Fruit fly (Drosophila melanogaster) whole organism, embryonic: Measurements from ENCODE around the gene Hsp67Ba.
A peak's percentile ranks its signal among the peaks of the same experiment; 100 is the strongest.

Experiments
- CG10654 ChIP-seq: fragments of 200-800 bp; sonication (Bioruptor generic); optimal IDR thresholded peaks from 2 replicates; lab custom pipeline; 2016; ENCODE audit warnings: missing biosample characterization, missing genetic modification characterization
- CG10959 ChIP-seq: fragments of 200-800 bp; sonication (Bioruptor generic); IDR thresholded peaks from 2 replicates; pipeline ENCODE4 v1.3.6; 2022; ENCODE audit warnings: missing biosample characterization, missing genetic modification characterization
- CG11504 ChIP-seq: fragments of 200-800 bp; sonication (Bioruptor generic); optimal IDR thresholded peaks from 3 replicates; lab custom pipeline; 2019; ENCODE audit warnings: missing biosample characterization, mild to moderate bottlenecking, missing genetic modification characterization, moderate library complexity
- CG12155 ChIP-seq: fragments of 200-800 bp; sonication (Bioruptor generic); optimal IDR thresholded peaks from 3 replicates; lab custom pipeline; 2016; ENCODE audit warnings: missing biosample characterization, missing genetic modification characterization
- CG12769 ChIP-seq: fragments of 200-800 bp; sonication (Bioruptor generic); optimal IDR thresholded peaks from 2 replicates; lab custom pipeline; 2019; ENCODE audit warnings: missing biosample characterization, mild to moderate bottlenecking, missing genetic modification characterization, moderate library complexity
- CG14667 ChIP-seq: fragments of 200-800 bp; sonication (Bioruptor generic); IDR thresholded peaks from 2 replicates; pipeline ENCODE4 v1.3.6; 2022; ENCODE audit warnings: missing biosample characterization, missing genetic modification characterization
- CG16779 ChIP-seq: fragments of 200-800 bp; sonication (Bioruptor generic); IDR thresholded peaks from 2 replicates; pipeline ENCODE4 v1.3.6; 2022; ENCODE audit warnings: missing biosample characterization, missing genetic modification characterization
- CG17186 ChIP-seq: fragments of 200-800 bp; sonication (Bioruptor generic); optimal IDR thresholded peaks from 3 replicates; lab custom pipeline; 2017; ENCODE audit warnings: missing biosample characterization, missing genetic modification reagents, missing genetic modification characterization
- CG17912 ChIP-seq: fragments of 200-800 bp; sonication (Bioruptor generic); optimal IDR thresholded peaks from 2 replicates; lab custom pipeline; 2018; ENCODE audit warnings: missing biosample characterization, mild to moderate bottlenecking, missing genetic modification characterization
- CG18764 ChIP-seq: fragments of 200-800 bp; sonication (Bioruptor generic); optimal IDR thresholded peaks from 3 replicates; lab custom pipeline; 2016; ENCODE audit warnings: missing biosample characterization, missing genetic modification characterization
- CG30020 ChIP-seq: fragments of 200-800 bp; optimal IDR thresholded peaks from 2 replicates; lab custom pipeline; 2019; ENCODE audit warnings: missing biosample characterization, mild to moderate bottlenecking, missing genetic modification characterization, moderate library complexity
- CG3407 ChIP-seq: fragments of 200-800 bp; sonication (Bioruptor generic); optimal IDR thresholded peaks from 2 replicates; lab custom pipeline; 2018; ENCODE audit warnings: missing biosample characterization, mild to moderate bottlenecking, missing genetic modification characterization
- CG34376 ChIP-seq: fragments of 200-800 bp; sonication (Bioruptor generic); optimal IDR thresholded peaks from 2 replicates; lab custom pipeline; 2018; ENCODE audit warnings: missing biosample characterization, mild to moderate bottlenecking, missing genetic modification characterization
- CG3726 ChIP-seq: fragments of 200-800 bp; sonication (Bioruptor generic); IDR thresholded peaks from 3 replicates; pipeline ENCODE4, ENCODE4 v1.3.6; 2022; ENCODE audit warnings: missing biosample characterization, missing genetic modification characterization
- CG6654 ChIP-seq: fragments of 200-800 bp; sonication (Bioruptor generic); optimal IDR thresholded peaks from 2 replicates; lab custom pipeline; 2017; ENCODE audit warnings: missing biosample characterization, mild to moderate bottlenecking, missing genetic modification characterization
- CG7987 ChIP-seq: fragments of 200-800 bp; sonication (Bioruptor generic); optimal IDR thresholded peaks from 2 replicates; lab custom pipeline; 2018; ENCODE audit warnings: missing biosample characterization, mild to moderate bottlenecking, missing genetic modification characterization, moderate library complexity
- CG8388 ChIP-seq: fragments of 200-800 bp; sonication (Bioruptor generic); optimal IDR thresholded peaks from 2 replicates; lab custom pipeline; 2019; ENCODE audit warnings: missing biosample characterization, mild to moderate bottlenecking, missing genetic modification characterization, moderate library complexity
- Dll ChIP-seq: fragments of 200-800 bp; sonication (Bioruptor generic); IDR thresholded peaks from 4 replicates; pipeline ENCODE4 v1.3.6; 2022; ENCODE audit warnings: missing biosample characterization, missing genetic modification characterization; ENCODE audit not compliant: partially characterized antibody
- Drgx ChIP-seq: fragments of 200-800 bp; sonication (Bioruptor generic); IDR thresholded peaks from 2 replicates; pipeline ENCODE4 v1.3.6; 2022; ENCODE audit warnings: missing biosample characterization, missing genetic modification characterization
- Ets65A ChIP-seq: fragments of 200-800 bp; sonication (Bioruptor generic); peaks from one replicate; lab custom pipeline; 2016; ENCODE audit warnings: missing biosample characterization, missing genetic modification characterization
- Ets97D ChIP-seq: fragments of 200-800 bp; sonication (Bioruptor generic); optimal IDR thresholded peaks from 3 replicates; lab custom pipeline; 2016; ENCODE audit warnings: missing biosample characterization, missing genetic modification characterization
- Fer1 ChIP-seq: fragments of 200-800 bp; sonication (Bioruptor generic); optimal IDR thresholded peaks from 2 replicates; lab custom pipeline; 2017; ENCODE audit warnings: missing biosample characterization, mild to moderate bottlenecking, missing genetic modification characterization
- Fer3 ChIP-seq: fragments of 200-800 bp; sonication (Bioruptor generic); optimal IDR thresholded peaks from 2 replicates; lab custom pipeline; 2018; ENCODE audit warnings: missing biosample characterization, mild to moderate bottlenecking, missing genetic modification characterization, moderate library complexity
- H2.0 ChIP-seq: fragments of 200-800 bp; sonication (Bioruptor generic); IDR thresholded peaks from 2 replicates; pipeline ENCODE4 v1.3.6; 2022; ENCODE audit warnings: missing biosample characterization, missing genetic modification characterization
- HLH3B ChIP-seq: fragments of 200-800 bp; sonication (Bioruptor generic); IDR thresholded peaks from 2 replicates; pipeline ENCODE4 v1.3.6; 2022; ENCODE audit warnings: missing biosample characterization, missing genetic modification characterization
- HmgZ ChIP-seq: fragments of 200-800 bp; sonication (Bioruptor generic); optimal IDR thresholded peaks from 2 replicates; lab custom pipeline; 2018; ENCODE audit warnings: missing biosample characterization, mild to moderate bottlenecking, missing genetic modification characterization
- Hr51 ChIP-seq, 2 experiments: fragments of 200-800 bp; sonication (Bioruptor generic); optimal IDR thresholded peaks; 2 replicates in 1 of 2; 3 replicates in 1 of 2; lab custom pipeline; 2016 to 2018; ENCODE audit warnings: missing biosample characterization in 2 of 2, missing genetic modification characterization in 2 of 2, mild to moderate bottlenecking in 1 of 2, moderate library complexity in 1 of 2
- MESR4 ChIP-seq: fragments of 200-800 bp; sonication (Bioruptor generic); optimal IDR thresholded peaks from 2 replicates; lab custom pipeline; 2018; ENCODE audit warnings: missing biosample characterization, mild to moderate bottlenecking, missing genetic modification characterization, moderate library complexity
- Med ChIP-seq: fragments of 200-800 bp; sonication (Bioruptor generic); peaks from one replicate; lab custom pipeline; 2016; ENCODE audit warnings: missing biosample characterization, missing genetic modification characterization, mild to moderate bottlenecking, inconsistent platforms, moderate library complexity
- Sry-δ ChIP-seq: fragments of 200-800 bp; sonication (Bioruptor generic); optimal IDR thresholded peaks from 2 replicates; lab custom pipeline; 2016; ENCODE audit warnings: missing biosample characterization, missing genetic modification characterization
- abd-A ChIP-seq: fragments of 200-800 bp; sonication (Bioruptor generic); optimal IDR thresholded peaks from 3 replicates; lab custom pipeline; 2019; ENCODE audit warnings: missing biosample characterization, mild to moderate bottlenecking, missing genetic modification characterization, moderate library complexity
- chn ChIP-seq: fragments of 200-800 bp; sonication (Bioruptor generic); optimal IDR thresholded peaks from 2 replicates; lab custom pipeline; 2016; ENCODE audit warnings: missing biosample characterization, missing genetic modification characterization
- ci ChIP-seq: fragments of 200-800 bp; sonication (Bioruptor generic); IDR thresholded peaks from 3 replicates; pipeline ENCODE4 v1.3.6; 2022; ENCODE audit warnings: missing biosample characterization, missing genetic modification characterization
- dmrt99B ChIP-seq: fragments of 200-800 bp; sonication (Bioruptor generic); optimal IDR thresholded peaks from 2 replicates; lab custom pipeline; 2018; ENCODE audit warnings: missing biosample characterization, mild to moderate bottlenecking, missing genetic modification characterization, moderate library complexity
- gcm ChIP-seq: fragments of 200-800 bp; sonication (Bioruptor generic); optimal IDR thresholded peaks from 2 replicates; lab custom pipeline; 2019; ENCODE audit warnings: missing biosample characterization, mild to moderate bottlenecking, missing genetic modification characterization, moderate library complexity
- gsb ChIP-seq: fragments of 200-800 bp; sonication (Bioruptor generic); IDR thresholded peaks from 2 replicates; pipeline ENCODE4 v1.3.6; 2022; ENCODE audit warnings: missing biosample characterization, missing genetic modification characterization
- jumu ChIP-seq: fragments of 200-800 bp; sonication (Bioruptor generic); optimal IDR thresholded peaks from 3 replicates; lab custom pipeline; 2016; ENCODE audit warnings: missing biosample characterization, missing genetic modification characterization
- klu ChIP-seq: fragments of 200-800 bp; sonication (Bioruptor generic); IDR thresholded peaks from 2 replicates; pipeline ENCODE4 v1.3.6; 2022; ENCODE audit warnings: missing biosample characterization, missing genetic modification characterization
- lmd ChIP-seq: fragments of 200-800 bp; sonication (Bioruptor generic); IDR thresholded peaks from 2 replicates; pipeline ENCODE4 v1.3.6; 2022; ENCODE audit warnings: missing biosample characterization, missing genetic modification characterization
- maf-S ChIP-seq: fragments of 200-800 bp; sonication (Bioruptor generic); optimal IDR thresholded peaks from 2 replicates; lab custom pipeline; 2016; ENCODE audit warnings: missing biosample characterization, missing genetic modification characterization
- org-1 ChIP-seq: fragments of 200-800 bp; sonication (Bioruptor generic); optimal IDR thresholded peaks from 2 replicates; lab custom pipeline; 2017; ENCODE audit warnings: missing biosample characterization, missing genetic modification characterization
- pan ChIP-seq, 4 experiments: fragments of >200 bp in 3 of 4; fragments of 200-800 bp in 1 of 4; sonication (Bioruptor generic) in 1 of 4; optimal IDR thresholded peaks in 3 of 4; IDR thresholded peaks in 1 of 4; 2 replicates each; pipeline versions ENCODE4 v1.3.6 to Lab custom; 2017 to 2022; ENCODE audit warnings: missing biosample characterization in 2 of 4, missing genetic modification characterization in 2 of 4, mixed read lengths in 1 of 4
- pita ChIP-seq: fragments of 200-800 bp; sonication (Bioruptor generic); optimal IDR thresholded peaks from 2 replicates; lab custom pipeline; 2017; ENCODE audit warnings: missing biosample characterization, mild to moderate bottlenecking, missing genetic modification characterization
- row ChIP-seq: fragments of 200-800 bp; sonication (Bioruptor generic); IDR thresholded peaks from 3 replicates; pipeline ENCODE4 v1.3.6; 2022; ENCODE audit warnings: missing biosample characterization, missing genetic modification characterization
- run ChIP-seq: fragments of 200-800 bp; sonication (Bioruptor generic); optimal IDR thresholded peaks from 3 replicates; lab custom pipeline; 2018; ENCODE audit warnings: missing biosample characterization, mild to moderate bottlenecking, missing genetic modification characterization
- schlank ChIP-seq: fragments of 200-800 bp; sonication (Bioruptor generic); optimal IDR thresholded peaks from 2 replicates; lab custom pipeline; 2018; ENCODE audit warnings: missing biosample characterization, mild to moderate bottlenecking, missing genetic modification characterization
- tap ChIP-seq: fragments of 200-800 bp; optimal IDR thresholded peaks from 3 replicates; lab custom pipeline; 2019; ENCODE audit warnings: missing biosample characterization, mild to moderate bottlenecking, missing genetic modification characterization, moderate library complexity
- trem ChIP-seq: fragments of 200-800 bp; optimal IDR thresholded peaks from 3 replicates; lab custom pipeline; 2019; ENCODE audit warnings: missing biosample characterization, mild to moderate bottlenecking, missing genetic modification characterization, moderate library complexity

Gene Hsp67Ba

DNA sequence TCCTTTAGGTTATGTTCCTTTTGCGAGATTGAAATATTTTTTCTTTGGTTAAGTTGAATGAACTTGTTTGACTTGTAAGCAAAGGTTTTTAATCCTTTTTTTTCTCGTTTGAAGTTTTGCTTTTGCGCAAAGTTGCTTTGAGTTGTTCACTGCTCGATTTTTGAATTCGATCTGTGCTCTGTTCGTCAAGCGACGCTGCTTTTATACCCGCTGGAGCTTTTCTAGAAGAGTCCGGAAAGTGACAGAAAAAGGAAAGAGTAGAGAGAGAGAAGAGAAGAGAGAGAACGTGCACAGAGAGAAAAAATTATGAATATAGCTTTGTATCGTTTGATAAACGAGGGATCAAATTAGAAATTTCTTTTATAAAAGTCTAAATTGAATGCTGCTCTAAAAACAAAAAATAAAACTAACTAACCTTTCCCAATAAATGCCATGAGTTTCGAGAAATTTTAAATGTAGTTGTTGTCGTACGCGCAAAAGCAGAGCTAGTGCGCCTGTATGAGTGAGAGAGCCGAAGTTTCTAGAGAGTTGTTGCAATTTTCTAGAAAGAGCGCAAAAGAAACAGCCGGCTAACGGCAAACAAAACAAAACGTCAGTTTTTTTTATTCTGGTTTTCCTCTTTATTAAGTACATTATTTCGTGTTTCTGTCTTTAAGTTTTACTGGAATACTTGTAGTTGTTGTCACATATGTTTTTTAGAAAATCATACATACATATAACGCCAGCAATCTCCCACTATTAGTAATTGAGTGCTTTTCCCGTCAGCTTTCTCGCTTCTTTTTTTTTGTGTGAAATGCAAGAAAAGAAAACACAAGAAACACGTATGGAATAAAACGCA lies 1.9 kb downstream of the Hsp67Ba start, which contains the start of gene Hsp26 (continued):
- TF ChIP-seq Sry-δ (GFP tag; lab: Kevin White, UChicago) (peak; percentile 24), HmgZ (tag; lab: Kevin White, UChicago) (peak; percentile 72), HLH3B (peak; percentile 89), CG14667 (GFP tag; lab: Robert Waterston, UW) (peak; percentile 71), klu (GFP tag; lab: Robert Waterston, UW) (no peak; the same call in 1 of the 2 replicates), Drgx (GFP tag; lab: Robert Waterston, UW) (peak; percentile 96), CG12769 (tag; lab: Kevin White, UChicago) (peak; percentile 62), tap (peak; percentile 71), gcm (peak; percentile 87), MESR4 (peak; percentile 3), Fer1 (peak; percentile 86), Hr51 (GFP tag; optimal IDR thresholded peaks at IDR 0.05; lab: Kevin White, UChicago) (peak; percentile 48 to 89), CG8388 (GFP tag; lab: Kevin White, UChicago) (peak; percentile 87), dmrt99B (tag; lab: Kevin White, UChicago) (peak; percentile 85), maf-S (GFP tag; lab: Kevin White, UChicago) (peak; percentile 77), CG3407 (GFP tag; lab: Kevin White, UChicago) (peak; percentile 78), CG10959 (GFP tag; lab: Robert Waterston, UW) (no peak; the same call in 1 of the 2 replicates), Ets65A (GFP tag; lab: Kevin White, UChicago) (peak; percentile 91), H2.0 (GFP tag; lab: Robert Waterston, UW) (peak; percentile 79), Med (GFP tag; lab: Kevin White, UChicago) (peak; percentile 98), lmd (GFP tag; lab: Robert Waterston, UW) (peak; percentile 77), jumu (GFP tag; lab: Kevin White, UChicago) (peak; percentile 74), CG11504 (tag; lab: Kevin White, UChicago) (peak; percentile 84), abd-A (no peak), run (tag; lab: Kevin White, UChicago) (peak; percentile 77), CG10654 (GFP tag; lab: Kevin White, UChicago) (peak; percentile 56), CG12155 (GFP tag; lab: Kevin White, UChicago) (peak; percentile 83), Fer3 (tag; lab: Kevin White, UChicago) (peak; percentile 65), CG17912 (GFP tag; lab: Kevin White, UChicago) (no peak), row (GFP tag; lab: Robert Waterston, UW) (peak; percentile 93), gsb (GFP tag; lab: Robert Waterston, UW) (peak; percentile 65), trem (tag; lab: Kevin White, UChicago) (peak; percentile 54), CG34376 (GFP tag; lab: Kevin White, UChicago) (peak; percentile 83), CG16779 (GFP tag; lab: Robert Waterston, UW) (no peak; the same call in 1 of the 2 replicates), ci (peak; percentile 96), CG30020 (tag; lab: Kevin White, UChicago) (peak; percentile 46), CG6654 (peak; percentile 38), CG3726 (GFP tag; lab: Robert Waterston, UW) (0 out of 3 replicates have a peak, but pooled peaks have one; percentile 47), Dll (GFP tag; lab: Robert Waterston, UW) (peak; percentile 30; the same call in 2 of the 4 replicates), CG17186 (GFP tag; lab: Kevin White, UChicago) (no peak), pan (optimal IDR thresholded peaks at IDR 0.05; lab: Kevin White, UChicago) (no peak), pan (GFP tag; optimal IDR thresholded peaks at IDR 0.05 in 1 of 2, IDR thresholded peaks at IDR 0.05 in 1 of 2) (peak in 1 of 2 experiments; percentile 89), CG7987 (peak; percentile 43), CG18764 (GFP tag; lab: Kevin White, UChicago) (peak; percentile 66), pita (no peak), org-1 (GFP tag; lab: Kevin White, UChicago) (peak; percentile 70), Ets97D (GFP tag; lab: Kevin White, UChicago) (peak; percentile 46), chn (GFP tag; lab: Kevin White, UChicago) (peak; percentile 79), schlank (tag; lab: Kevin White, UChicago) (peak; percentile 8)
